Worm (Caenorhabditis elegans): ENCODE data around the gene lin-29.

Gene lin-29

ce11 chrII:11880456-11881353 lies 54.4 kb downstream of the lin-29 start:
- TF ChIP-seq nhr-84 (tag; optimal IDR thresholded peaks at IDR 0.05) (no peak), unc-30 (tag; optimal IDR thresholded peaks at IDR 0.05) (no peak), nhr-12 (tag; optimal IDR thresholded peaks at IDR 0.05) (no peak), elt-3 (tag; optimal IDR thresholded peaks at IDR 0.05) (peak in 1 of 6 experiments; percentile 9), efl-3 (GFP tag; optimal IDR thresholded peaks at IDR 0.05) (no peak), mep-1 (tag; optimal IDR thresholded peaks at IDR 0.05) (peak; percentile 70), ceh-90 (tag; optimal IDR thresholded peaks at IDR 0.05) (no peak), ceh-63 (GFP tag; optimal IDR thresholded peaks at IDR 0.05) (no peak), dpl-1 (GFP tag; optimal IDR thresholded peaks at IDR 0.05) (peak in 1 of 3 experiments; percentile 21), nhr-20 (tag; optimal IDR thresholded peaks at IDR 0.05) (peak; percentile 29), rnt-1 (tag; optimal IDR thresholded peaks at IDR 0.05) (peak; percentile 12), lin-14 (GFP tag; optimal IDR thresholded peaks at IDR 0.05) (peak; percentile 64), nhr-90 (tag; optimal IDR thresholded peaks at IDR 0.05; ENCODE audit: poor library complexity) (peak; percentile 20), efl-1 (optimal IDR thresholded peaks at IDR 0.05) (peak in 1 of 2 experiments; percentile 14), efl-1 (GFP tag; optimal IDR thresholded peaks at IDR 0.05 in 1 of 2) (peak in 1 of 2 experiments; percentile 90), ceh-82 (tag; optimal IDR thresholded peaks at IDR 0.05) (no peak), nhr-85 (tag) (peak; percentile 72), fkh-10 (GFP tag; optimal IDR thresholded peaks at IDR 0.05) (no peak), ama-1 (optimal IDR thresholded peaks at IDR 0.05) (peak; percentile 52), nhr-76 (tag; optimal IDR thresholded peaks at IDR 0.05) (no peak), aly-2 (tag; optimal IDR thresholded peaks at IDR 0.05) (peak; percentile 79), mef-2 (tag; optimal IDR thresholded peaks at IDR 0.05) (no peak), irx-1 (tag; optimal IDR thresholded peaks at IDR 0.05) (no peak), snu-23 (GFP tag; optimal IDR thresholded peaks at IDR 0.05) (peak; percentile 45), nhr-19 (GFP tag; conservative IDR thresholded peaks at IDR 0.05) (no peak), hlh-17 (GFP tag; optimal IDR thresholded peaks at IDR 0.05; ENCODE audit: borderline replicate concordance) (no peak), swsn-7 (tag; optimal IDR thresholded peaks at IDR 0.05) (no peak), ztf-11 (tag; optimal IDR thresholded peaks at IDR 0.05) (peak in 1 of 2 experiments; percentile 37), ztf-4 (tag; optimal IDR thresholded peaks at IDR 0.05) (no peak), zip-4 (GFP tag; optimal IDR thresholded peaks at IDR 0.05) (no peak), nhr-71 (tag; optimal IDR thresholded peaks at IDR 0.05) (peak; percentile 46), blmp-1 (tag; optimal IDR thresholded peaks at IDR 0.05) (peak; percentile 99), ceh-8 (GFP tag; optimal IDR thresholded peaks at IDR 0.05) (no peak), pag-3 (tag; optimal IDR thresholded peaks at IDR 0.05; ENCODE audit: borderline replicate concordance, insufficient read depth) (no peak), lin-35 (GFP tag; optimal IDR thresholded peaks at IDR 0.05) (peak in 1 of 2 experiments; percentile 39), nhr-11 (tag; optimal IDR thresholded peaks at IDR 0.05) (no peak), lsy-2 (tag; optimal IDR thresholded peaks at IDR 0.05) (peak in 1 of 2 experiments; percentile 32)

- no peak for TF ChIP-seq tlp-1 (tag; optimal IDR thresholded peaks at IDR 0.05)
Observed at ce11 chrII:11879784-11880183, 55.4 kb downstream of the lin-29 start.

- TF ChIP-seq egl-27 (tag; optimal IDR thresholded peaks at IDR 0.05) (peak; percentile 3 to 22), efl-3 (GFP tag; optimal IDR thresholded peaks at IDR 0.05) (no peak), hlh-4 (tag; optimal IDR thresholded peaks at IDR 0.05) (no peak), lin-39 (tag; optimal IDR thresholded peaks at IDR 0.05) (peak; percentile 83), grh-1 (GFP tag; IDR thresholded peaks at IDR 0.05) (peak; percentile 89), fos-1 (tag; optimal IDR thresholded peaks at IDR 0.05) (peak; percentile 91), swsn-7 (tag; optimal IDR thresholded peaks at IDR 0.05) (peak; percentile 94), pag-3 (tag; optimal IDR thresholded peaks at IDR 0.05; ENCODE audit: borderline replicate concordance, insufficient read depth) (no peak), nhr-85 (tag) (peak; percentile 97), lin-14 (GFP tag; optimal IDR thresholded peaks at IDR 0.05) (peak; percentile 94), elt-3 (tag; optimal IDR thresholded peaks at IDR 0.05) (peak in 4 of 6 experiments; percentile 2 to 93 (median 68)), xbp-1 (tag; optimal IDR thresholded peaks at IDR 0.05) (peak; percentile 93), nhr-47 (tag; optimal IDR thresholded peaks at IDR 0.05) (peak; percentile 97), mab-9 (GFP tag; IDR thresholded peaks at IDR 0.05) (peak; percentile 80; the same call in 1 of the 2 replicates), dpl-1 (GFP tag; optimal IDR thresholded peaks at IDR 0.05) (peak; percentile 99), lin-15B (tag; optimal IDR thresholded peaks at IDR 0.05) (peak; percentile 94), ceh-88 (GFP tag; IDR thresholded peaks at IDR 0.05) (peak; percentile 83)
Observed at ce11 chrII:11874674-11875198, 60.4 kb downstream of the lin-29 start, which contains the start of the genes npp-3 and top-2. Gene npp-3, minus strand, starts transcription at chrII:11874788. Gene top-2, plus strand, starts transcription at chrII:11875148.
